Worm (Caenorhabditis elegans): ENCODE measurements around the gene str-13.

Gene str-13

ce11 chrV:2698826-2699225 lies 28.2 kb downstream of the str-13 start, which contains the start of gene nuo-5 (continued):
- no peak for TF ChIP-seq ccch-3 (GFP tag; optimal IDR thresholded peaks at IDR 0.05)
- no peak for TF ChIP-seq atf-7 (tag; optimal IDR thresholded peaks at IDR 0.05)
- 0 out of 2 replicates have a peak, but pooled peaks have one; percentile 33 for TF ChIP-seq Y53G8AR.9 (GFP tag; conservative IDR thresholded peaks at IDR 0.05)
- TF ChIP-seq lsl-1 (GFP tag; optimal IDR thresholded peaks at IDR 0.05): no peak
- no peak for TF ChIP-seq C06A6.2 (GFP tag; conservative IDR thresholded peaks at IDR 0.05)
- TF ChIP-seq bed-1 (GFP tag; IDR thresholded peaks at IDR 0.05): no peak
- no peak for TF ChIP-seq nfya-2 (GFP tag; IDR thresholded peaks at IDR 0.05)
- peak; percentile 32; the same call in 1 of the 2 replicates for TF ChIP-seq madf-6 (GFP tag; IDR thresholded peaks at IDR 0.05)
- TF ChIP-seq sea-2 (GFP tag; IDR thresholded peaks at IDR 0.05): no peak
- TF ChIP-seq bed-2 (GFP tag; IDR thresholded peaks at IDR 0.05): no peak
- TF ChIP-seq mcd-1 (GFP tag; IDR thresholded peaks at IDR 0.05): peak; percentile 51
- 0 out of 2 replicates have a peak, but pooled peaks have one; percentile 46 for TF ChIP-seq B0336.3 (GFP tag; IDR thresholded peaks at IDR 0.05)
- no peak for TF ChIP-seq ekl-4 (GFP tag; IDR thresholded peaks at IDR 0.05)
- TF ChIP-seq ama-1 (optimal IDR thresholded peaks at IDR 0.05): no peak
- TF ChIP-seq ama-1 (GFP tag; optimal IDR thresholded peaks at IDR 0.05): no peak
- TF ChIP-seq F57C9.4 (tag; optimal IDR thresholded peaks at IDR 0.05): no peak
- TF ChIP-seq snpc-1.1 (tag; optimal IDR thresholded peaks at IDR 0.05; ENCODE audit: insufficient read depth): no peak
- no peak for TF ChIP-seq F37B4.10 (GFP tag; IDR thresholded peaks at IDR 0.05)
- TF ChIP-seq athp-1 (tag; optimal IDR thresholded peaks at IDR 0.05): peak; percentile 31
- TF ChIP-seq ceh-79 (tag; optimal IDR thresholded peaks at IDR 0.05): no peak
- 0 out of 2 replicates have a peak, but pooled peaks have one; percentile 37 for TF ChIP-seq nhr-120 (GFP tag; IDR thresholded peaks at IDR 0.05)
- TF ChIP-seq madf-8 (GFP tag; conservative IDR thresholded peaks at IDR 0.05): no peak
- peak; percentile 7 for TF ChIP-seq lin-54 (GFP tag; optimal IDR thresholded peaks at IDR 0.05)
- TF ChIP-seq mes-4 (tag; optimal IDR thresholded peaks at IDR 0.05): no peak
- TF ChIP-seq chd-7 (tag; optimal IDR thresholded peaks at IDR 0.05): no peak
- no peak for TF ChIP-seq tbx-9 (tag; optimal IDR thresholded peaks at IDR 0.05; ENCODE audit: borderline replicate concordance)

DNA sequence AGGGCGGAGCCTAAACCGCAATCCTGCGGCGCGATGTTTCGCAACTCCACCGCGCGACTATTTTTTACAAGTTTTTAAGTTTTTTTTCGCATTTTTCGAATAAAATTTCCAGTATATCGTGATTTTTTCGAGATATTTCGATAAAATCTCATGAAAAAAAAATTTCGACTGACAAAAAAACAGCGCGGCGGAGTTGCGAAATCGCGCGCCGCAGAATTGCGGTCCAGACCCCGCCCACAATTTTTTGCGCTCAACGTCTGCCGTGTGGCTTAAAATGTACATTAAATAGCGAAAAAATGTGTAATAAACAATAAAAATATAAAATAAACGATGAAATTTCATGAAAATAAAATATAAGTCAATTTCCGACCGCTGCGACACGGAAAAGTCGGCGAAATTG lies 29.3 kb downstream of the str-13 start:
- TF ChIP-seq mes-4 (tag; optimal IDR thresholded peaks at IDR 0.05): no peak
- peak; percentile 46; the same call in 1 of the 2 replicates for TF ChIP-seq mcd-1 (GFP tag; IDR thresholded peaks at IDR 0.05)
- no peak for TF ChIP-seq hmg-1.2 (GFP tag; IDR thresholded peaks at IDR 0.05)
- TF ChIP-seq Y56A3A.18 (GFP tag; IDR thresholded peaks at IDR 0.05): no peak
- TF ChIP-seq cebp-1 (GFP tag; IDR thresholded peaks at IDR 0.05): peak; percentile 63; the same call in 1 of the 2 replicates
- peak; percentile 94 for TF ChIP-seq cebp-1 (tag; optimal IDR thresholded peaks at IDR 0.05)
- peak; percentile 31 for TF ChIP-seq F23B12.7 (tag; optimal IDR thresholded peaks at IDR 0.05; ENCODE audit: insufficient read depth)
- peak; percentile 1 for TF ChIP-seq lsl-1 (GFP tag; optimal IDR thresholded peaks at IDR 0.05)
- TF ChIP-seq egrh-3 (GFP tag; IDR thresholded peaks at IDR 0.05): 0 out of 2 replicates have a peak, but pooled peaks have one; percentile 15
- TF ChIP-seq madf-10 (tag; optimal IDR thresholded peaks at IDR 0.05): peak; percentile 3
- TF ChIP-seq madf-6 (GFP tag; IDR thresholded peaks at IDR 0.05): 0 out of 2 replicates have a peak, but pooled peaks have one; percentile 16
- TF ChIP-seq nfya-2 (GFP tag; IDR thresholded peaks at IDR 0.05): no peak
- TF ChIP-seq snpc-4 (GFP tag; optimal IDR thresholded peaks at IDR 0.05): peak; percentile 14
- TF ChIP-seq snpc-4 (tag; optimal IDR thresholded peaks at IDR 0.05): no peak
- no peak for TF ChIP-seq lir-1 (GFP tag; conservative IDR thresholded peaks at IDR 0.05)
- no peak for TF ChIP-seq hsf-1 (GFP tag; IDR thresholded peaks at IDR 0.05)

ce11 chrV:2695935-2696334 lies 31.1 kb downstream of the str-13 start, which contains the start of gene Y45G12B.3:
Gene Y45G12B.3 (minus strand): TSS chrV:2696254.
- no peak for TF ChIP-seq nhr-90 (tag; optimal IDR thresholded peaks at IDR 0.05)
- TF ChIP-seq nfya-2 (GFP tag; IDR thresholded peaks at IDR 0.05): no peak
- TF ChIP-seq hmg-20 (GFP tag; IDR thresholded peaks at IDR 0.05): no peak
- TF ChIP-seq zfh-2 (GFP tag; conservative IDR thresholded peaks at IDR 0.05): peak; percentile 79
- no peak for TF ChIP-seq efl-1 (GFP tag; optimal IDR thresholded peaks at IDR 0.05)
- TF ChIP-seq pha-4 (tag; optimal IDR thresholded peaks at IDR 0.05): no peak
- TF ChIP-seq sdz-38 (tag; optimal IDR thresholded peaks at IDR 0.05): no peak
- TF ChIP-seq egrh-3 (GFP tag; IDR thresholded peaks at IDR 0.05): peak; percentile 41; the same call in 1 of the 2 replicates
- no peak for TF ChIP-seq snpc-3.4 (tag; optimal IDR thresholded peaks at IDR 0.05)
